Fruit fly (Drosophila melanogaster): Measurements from ENCODE around the gene CG18823.

The CG18823 gene

DNA sequence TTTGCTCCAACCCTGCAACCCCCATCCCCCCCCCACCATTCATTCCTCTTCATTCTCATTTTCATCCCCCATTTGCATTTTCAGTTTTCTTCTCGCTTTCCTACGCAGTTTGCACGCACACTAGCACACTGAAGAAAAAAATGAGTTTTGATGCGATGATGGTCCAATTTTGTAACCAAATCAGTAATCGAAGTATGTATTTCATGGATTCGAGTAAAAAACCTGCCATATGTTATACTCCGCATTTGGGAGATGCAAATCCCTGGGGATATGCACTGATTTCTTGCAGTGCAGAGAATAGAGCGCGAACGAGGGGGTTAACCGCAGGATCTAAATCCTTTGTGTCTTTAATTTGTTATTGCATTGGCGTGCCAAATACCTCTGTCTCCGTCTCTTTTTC is 34.4 kb upstream of the CG18823 start (continued):
- peak; percentile 55 for TF ChIP-seq CG9932 (GFP tag; IDR thresholded peaks at IDR 0.05)
- peak; percentile 41 for TF ChIP-seq CG8388 (GFP tag; optimal IDR thresholded peaks at IDR 0.05)
- TF ChIP-seq sens-2 (GFP tag; IDR thresholded peaks at IDR 0.05): no peak
- no peak for TF ChIP-seq CG11696 (GFP tag; IDR thresholded peaks at IDR 0.05)
- peak; percentile 57 for TF ChIP-seq CHES-1-like (GFP tag; optimal IDR thresholded peaks at IDR 0.05)
- no peak for TF ChIP-seq CG8290 (GFP tag; optimal IDR thresholded peaks at IDR 0.05)
- TF ChIP-seq CG8290 (tag; optimal IDR thresholded peaks at IDR 0.05): peak in 1 of 2 experiments; percentile 90
- TF ChIP-seq ac (GFP tag; optimal IDR thresholded peaks at IDR 0.05): no peak
- no peak for TF ChIP-seq sna (GFP tag; IDR thresholded peaks at IDR 0.05; ENCODE audit: partially characterized antibody)
- peak; percentile 44 for TF ChIP-seq CG9817 (tag; optimal IDR thresholded peaks at IDR 0.05)
- peak; percentile 6 for TF ChIP-seq maf-S (GFP tag; optimal IDR thresholded peaks at IDR 0.05)
- peak; percentile 27; the same call in 1 of the 2 replicates for TF ChIP-seq peb (GFP tag; IDR thresholded peaks at IDR 0.05)
- TF ChIP-seq eyg (GFP tag; optimal IDR thresholded peaks at IDR 0.05): no peak
- TF ChIP-seq trem (tag; optimal IDR thresholded peaks at IDR 0.05): no peak
- TF ChIP-seq CG7357 (GFP tag; IDR thresholded peaks at IDR 0.05): peak; percentile 39; the same call in 1 of the 3 replicates
- peak; percentile 69 for TF ChIP-seq vvl (GFP tag; IDR thresholded peaks at IDR 0.05)
- TF ChIP-seq CG11085 (GFP tag; IDR thresholded peaks at IDR 0.05): peak; percentile 31; the same call in 1 of the 2 replicates
- no peak for TF ChIP-seq CG6175 (GFP tag; IDR thresholded peaks at IDR 0.05)
- TF ChIP-seq exex (tag; optimal IDR thresholded peaks at IDR 0.05): no peak
- 0 out of 2 replicates have a peak, but pooled peaks have one; percentile 13 for TF ChIP-seq E2f2 (GFP tag; IDR thresholded peaks at IDR 0.05)
- TF ChIP-seq nerfin-2 (GFP tag; IDR thresholded peaks at IDR 0.05; ENCODE audit: partially characterized antibody): no peak
- TF ChIP-seq CG12769 (tag; optimal IDR thresholded peaks at IDR 0.05): peak; percentile 81
- TF ChIP-seq CG8944 (GFP tag; optimal IDR thresholded peaks at IDR 0.05): peak; percentile 55
- peak; percentile 53; the same call in 1 of the 3 replicates for TF ChIP-seq CG17361 (GFP tag; IDR thresholded peaks at IDR 0.05)
- TF ChIP-seq HLH3B (GFP tag; IDR thresholded peaks at IDR 0.05): peak; percentile 71
- peak; percentile 30 for TF ChIP-seq abd-A (tag; optimal IDR thresholded peaks at IDR 0.05)
- TF ChIP-seq CG10654 (GFP tag; optimal IDR thresholded peaks at IDR 0.05): peak; percentile 49
- peak; percentile 59; the same call in 2 of the 3 replicates for TF ChIP-seq Mrtf (GFP tag; IDR thresholded peaks at IDR 0.05)
- TF ChIP-seq HHEX (GFP tag; optimal IDR thresholded peaks at IDR 0.05): peak; percentile 53
- peak; percentile 12 for TF ChIP-seq ems (GFP tag; optimal IDR thresholded peaks at IDR 0.05)
- peak; percentile 56 for TF ChIP-seq CG13624 (GFP tag; optimal IDR thresholded peaks at IDR 0.05)
- TF ChIP-seq CG12236 (GFP tag; optimal IDR thresholded peaks at IDR 0.05): no peak
- TF ChIP-seq CG4854 (GFP tag; optimal IDR thresholded peaks at IDR 0.05): no peak
- TF ChIP-seq CG13296 (GFP tag; optimal IDR thresholded peaks at IDR 0.05): peak; percentile 25
- no peak for TF ChIP-seq CG12155 (GFP tag; optimal IDR thresholded peaks at IDR 0.05)
- TF ChIP-seq CG31441 (GFP tag; IDR thresholded peaks at IDR 0.05): peak; percentile 57
- TF ChIP-seq mirr (GFP tag; optimal IDR thresholded peaks at IDR 0.05): no peak
- TF ChIP-seq odd (GFP tag; optimal IDR thresholded peaks at IDR 0.05): peak; percentile 6
- TF ChIP-seq ftz-f1 (GFP tag; optimal IDR thresholded peaks at IDR 0.05): no peak
- no peak for TF ChIP-seq gsb-n (tag; optimal IDR thresholded peaks at IDR 0.05)
- TF ChIP-seq CG10321 (GFP tag; IDR thresholded peaks at IDR 0.05): no peak
- TF ChIP-seq Oli (tag; optimal IDR thresholded peaks at IDR 0.05): peak; percentile 66
- peak; percentile 53; the same call in 1 of the 2 replicates for TF ChIP-seq sob (GFP tag; IDR thresholded peaks at IDR 0.05)
- no peak for TF ChIP-seq Sry-β (GFP tag; optimal IDR thresholded peaks at IDR 0.05)
- TF ChIP-seq CG1233 (GFP tag; optimal IDR thresholded peaks at IDR 0.05): peak; percentile 25
- peak; percentile 17 for TF ChIP-seq Chrac-16 (GFP tag; optimal IDR thresholded peaks at IDR 0.05)
- TF ChIP-seq CG12104 (GFP tag; optimal IDR thresholded peaks at IDR 0.05): no peak
